Worm (Caenorhabditis elegans) whole organism, L4/young adult: Measurements from ENCODE around the gene C05D11.13.

Source experiments
- W03F9.2 ChIP-seq: fragments of 150-350 bp; optimal IDR thresholded peaks from 2 replicates; lab custom pipeline; 2014; ENCODE audit warnings: missing biosample characterization, missing genetic modification characterization
- dao-5 ChIP-seq: sonication (generic microtip); optimal IDR thresholded peaks from 2 replicates; lab custom pipeline; 2016; ENCODE audit warnings: missing genotype, missing genetic modification characterization, moderate library complexity, missing compliant biosample characterization
- him-1 ChIP-seq: sonication (generic microtip); optimal IDR thresholded peaks from 2 replicates; lab custom pipeline; 2016; ENCODE audit warnings: missing genotype, missing genetic modification reagents, missing genetic modification characterization, missing compliant biosample characterization

DNA sequence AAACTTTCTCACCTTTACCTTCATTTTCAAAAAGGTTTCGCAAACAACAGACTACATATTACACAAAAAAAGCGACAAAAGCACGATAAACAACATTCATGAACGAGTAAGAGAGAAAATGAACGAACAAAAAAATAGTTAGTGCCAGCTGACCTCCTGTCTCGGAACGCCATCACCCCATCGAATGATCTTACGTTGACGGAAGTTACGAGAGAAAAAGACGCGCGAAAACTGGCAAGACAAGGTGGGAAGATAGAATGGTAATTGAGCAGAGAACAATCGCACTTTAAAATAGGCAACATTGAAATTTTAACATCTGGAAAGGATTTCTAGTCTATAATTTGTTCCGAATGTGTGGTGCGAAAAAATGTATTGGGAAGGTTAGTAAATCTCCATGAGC lies 24.2 kb downstream of the C05D11.13 start:
- TF ChIP-seq him-1 (tag; lab: Kevin White, UChicago) (no peak), W03F9.2 (tag; lab: Kevin White, UChicago) (no peak), dao-5 (no peak)
